Worm (Caenorhabditis elegans) whole organism, dauer: ENCODE data around the gene C01G6.9.

ENCODE experiments used
- unc-62 ChIP-seq: sonication (generic microtip); optimal IDR thresholded peaks from 2 replicates; lab custom pipeline; 2017; ENCODE audit warnings: missing biosample characterization, missing genetic modification reagents, missing genetic modification characterization

The C01G6.9 gene

DNA sequence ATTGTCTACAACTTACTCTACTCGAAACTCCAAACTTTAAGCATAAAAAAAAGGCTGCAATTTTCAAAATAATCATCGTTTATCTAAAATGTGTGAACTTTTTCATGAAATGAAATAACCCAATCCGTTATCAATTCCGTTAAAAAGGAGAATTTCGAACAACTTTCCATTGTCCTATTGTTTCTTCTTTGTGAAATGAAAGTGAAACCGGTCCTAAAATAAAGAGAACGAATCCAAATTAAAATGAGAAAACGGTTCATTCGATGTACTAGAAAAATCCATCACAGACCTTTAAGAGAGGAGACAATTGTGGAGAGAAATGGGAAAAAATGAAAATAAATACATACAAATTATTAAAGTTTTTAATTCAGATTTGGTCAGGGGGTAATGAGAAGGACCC, at the start of gene C01G6.9:
TSS of gene C01G6.9 (minus strand) at position 141 of the 400 bp plus-strand sequence.
- no peak for TF ChIP-seq unc-62 (GFP tag; lab: Kevin White, UChicago)

DNA sequence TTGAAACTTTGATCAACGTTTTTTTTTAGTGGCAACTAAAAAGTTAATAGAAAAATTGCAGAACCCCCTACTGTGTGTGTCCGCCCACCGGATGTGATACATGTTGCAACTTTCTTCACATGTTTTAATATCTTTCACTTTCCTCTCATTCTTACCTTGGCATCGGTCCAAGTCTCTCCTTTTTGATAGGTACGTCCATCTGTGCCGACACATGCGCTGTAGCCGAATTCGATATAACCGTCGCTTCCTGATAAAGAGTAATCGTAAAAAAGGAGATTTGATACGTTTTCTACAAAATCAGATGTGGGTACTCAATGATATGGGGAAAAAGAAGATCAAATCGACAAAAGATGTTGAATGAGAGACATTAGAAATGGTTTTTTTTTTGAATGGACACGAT, 49.5 kb upstream of the C01G6.9 start:
- TF ChIP-seq unc-62 (GFP tag; lab: Kevin White, UChicago), result no peak

DNA sequence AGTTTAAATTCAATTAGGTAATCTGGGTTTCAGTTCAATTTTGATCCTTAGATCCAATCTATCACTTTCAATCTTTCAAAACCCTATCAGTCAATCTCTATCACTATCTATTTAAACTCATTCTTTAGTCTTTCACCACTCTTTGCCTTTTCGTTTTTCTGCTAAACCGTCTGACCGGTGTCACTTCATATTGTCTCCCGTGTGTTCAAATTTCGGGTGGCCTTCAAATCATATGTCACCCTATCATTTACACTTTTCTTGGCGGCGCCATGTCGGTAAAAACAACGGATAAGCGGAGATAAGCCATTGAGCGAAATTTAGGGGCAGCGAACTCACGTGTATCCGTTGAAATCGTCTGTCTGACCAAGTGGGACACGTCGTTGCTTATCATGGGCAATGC, 48.3 kb upstream of the C01G6.9 start:
- TF ChIP-seq unc-62 (GFP tag; lab: Kevin White, UChicago), result no peak

DNA sequence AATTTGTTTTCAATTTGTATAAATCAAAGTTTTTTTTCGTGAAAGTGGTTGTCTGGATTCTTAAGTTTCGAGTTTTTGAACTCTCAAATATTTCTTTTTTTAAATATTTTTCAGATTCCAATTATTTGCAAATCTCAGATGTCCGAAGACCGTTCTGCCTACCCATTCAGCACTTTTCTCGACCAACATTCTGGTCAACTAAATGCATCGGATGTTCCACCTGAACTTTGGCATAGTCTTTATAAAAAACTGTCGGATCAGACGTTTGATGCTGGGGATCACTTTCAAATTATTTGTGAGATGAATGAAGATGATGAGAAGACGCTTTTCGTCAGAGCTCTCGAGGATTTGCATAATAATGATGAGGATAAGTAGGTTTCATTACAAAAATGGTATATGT, 43.2 kb upstream of the C01G6.9 start, which contains the start of gene ttll-12:
TSS of gene ttll-12 (plus strand) at position 139 of the 400 bp plus-strand sequence.
- no peak for TF ChIP-seq unc-62 (GFP tag; lab: Kevin White, UChicago)

DNA sequence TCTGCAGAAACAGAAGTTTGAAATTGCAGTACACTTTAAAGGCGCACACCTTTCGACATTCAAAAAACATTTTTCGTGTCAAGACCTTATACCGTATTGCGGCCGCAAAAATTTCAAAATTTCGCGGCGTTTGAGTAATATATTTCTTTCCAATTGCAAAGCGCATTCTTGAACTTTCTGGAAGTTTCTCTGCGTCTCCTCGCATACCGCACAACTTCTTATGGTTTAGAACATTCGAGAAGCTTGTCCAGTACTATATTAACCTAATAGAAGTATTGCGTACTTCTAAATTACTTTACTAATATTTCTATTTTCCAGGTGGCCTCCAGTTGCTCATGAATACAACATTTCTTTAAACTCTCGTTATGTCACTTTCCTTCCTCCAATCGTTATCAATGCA, 41.0 kb upstream of the C01G6.9 start:
- TF ChIP-seq unc-62 (GFP tag; lab: Kevin White, UChicago), result no peak

DNA sequence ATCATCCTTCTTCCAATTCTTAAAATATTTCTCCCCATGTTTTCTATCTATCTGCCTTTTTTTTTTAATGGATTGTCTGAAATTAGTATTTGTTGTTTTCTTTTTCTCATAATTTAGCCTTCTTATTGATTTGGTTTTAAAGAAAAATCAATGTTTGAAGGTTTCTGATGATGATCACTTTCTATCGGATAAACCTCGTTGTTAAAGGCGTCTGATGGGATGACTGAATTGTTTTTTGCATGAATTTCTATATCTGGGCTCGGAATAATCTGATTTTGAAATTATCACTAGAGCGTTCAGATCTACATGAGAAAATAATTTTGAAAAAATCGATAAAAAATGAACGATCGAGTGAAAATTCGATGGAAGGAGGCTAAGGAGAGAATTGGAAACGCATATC, 38.1 kb upstream of the C01G6.9 start, which contains the start of gene scp-1:
TSS of gene scp-1 (plus strand) at position 301 of the 400 bp plus-strand sequence.
- no peak for TF ChIP-seq unc-62 (GFP tag; lab: Kevin White, UChicago)

DNA sequence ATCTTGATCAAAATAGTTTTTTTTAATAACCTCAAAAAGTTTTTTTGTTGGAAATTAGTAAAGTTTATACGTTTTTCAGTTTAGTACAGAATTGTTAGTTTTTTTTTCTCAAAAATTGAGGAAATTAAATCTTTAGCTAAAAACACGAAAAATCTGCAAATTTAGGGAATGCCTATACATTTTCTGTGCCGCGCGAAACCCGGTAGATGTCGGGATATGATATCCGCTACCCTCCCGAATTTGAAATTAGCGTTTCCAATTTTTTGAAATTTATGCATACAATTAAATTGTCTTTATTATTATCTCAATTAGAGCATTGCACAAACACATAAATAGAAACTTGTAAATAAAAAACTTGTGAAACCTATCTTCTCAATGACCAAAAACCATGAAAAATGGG, 37.4 kb upstream of the C01G6.9 start:
- no peak for TF ChIP-seq unc-62 (GFP tag; lab: Kevin White, UChicago)

DNA sequence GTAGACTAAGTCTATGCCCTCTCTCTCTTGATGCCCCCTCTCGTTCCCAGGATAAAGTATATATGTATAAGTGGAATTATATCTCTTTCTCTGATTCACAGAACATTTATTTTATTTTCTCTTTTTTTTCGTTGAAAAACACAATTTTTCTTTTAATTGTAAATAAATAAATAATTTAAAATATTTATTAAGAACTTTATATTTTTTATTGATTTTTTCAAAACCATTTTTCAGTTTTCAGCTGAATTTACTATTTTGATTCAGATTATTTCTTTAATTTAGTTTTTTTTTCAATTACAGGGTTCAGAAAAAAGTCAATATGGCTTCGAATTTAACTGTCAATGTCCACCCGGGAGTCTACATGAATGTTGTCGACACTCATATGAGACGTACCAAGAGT, 35.7 kb upstream of the C01G6.9 start, which contains the start of gene eif-3.F:
TSS of gene eif-3.F (plus strand) at position 301 of the 400 bp plus-strand sequence.
- no peak for TF ChIP-seq unc-62 (GFP tag; lab: Kevin White, UChicago)

DNA sequence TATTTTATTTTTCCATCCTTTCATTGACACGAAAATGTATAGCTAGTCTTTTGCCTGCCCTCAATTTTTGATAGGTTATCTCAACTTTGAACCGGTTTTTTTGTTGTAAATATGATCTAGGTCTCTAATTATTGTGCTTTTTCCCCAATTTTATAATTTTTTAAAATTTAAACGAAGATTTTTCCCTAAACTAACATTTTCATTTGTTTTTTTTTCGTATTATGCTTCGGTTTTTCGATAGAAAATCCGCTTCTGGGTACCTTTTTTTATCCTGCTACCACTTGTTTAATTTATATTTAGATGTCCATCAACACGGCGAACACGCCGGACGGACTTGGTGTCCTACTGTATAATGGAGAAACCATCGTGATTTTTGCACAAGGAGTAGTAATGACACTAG, 33.9 kb upstream of the C01G6.9 start, which contains the start of gene wbp-2:
TSS of gene wbp-2 (plus strand) at position 301 of the 400 bp plus-strand sequence.
- TF ChIP-seq unc-62 (GFP tag; lab: Kevin White, UChicago), result no peak

DNA sequence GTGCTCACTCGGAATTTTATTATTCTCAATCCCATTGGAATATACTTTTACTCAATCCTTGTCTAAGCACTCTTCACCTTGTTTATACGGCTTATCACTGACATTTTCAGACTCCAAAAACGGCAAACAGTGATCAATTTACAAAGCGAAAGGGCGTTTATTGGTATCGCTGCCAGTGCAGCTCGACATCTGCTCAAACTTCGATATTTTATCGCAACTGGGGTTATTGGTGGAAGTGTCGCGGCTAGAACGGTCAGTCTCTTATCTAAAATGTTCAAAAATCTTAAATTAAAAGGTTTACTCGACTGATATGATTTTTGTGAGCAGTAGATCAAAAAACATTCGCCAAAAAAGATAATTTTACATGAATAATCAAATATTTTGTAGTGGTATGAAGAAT, 29.9 kb upstream of the C01G6.9 start:
- no peak for TF ChIP-seq unc-62 (GFP tag; lab: Kevin White, UChicago)

DNA sequence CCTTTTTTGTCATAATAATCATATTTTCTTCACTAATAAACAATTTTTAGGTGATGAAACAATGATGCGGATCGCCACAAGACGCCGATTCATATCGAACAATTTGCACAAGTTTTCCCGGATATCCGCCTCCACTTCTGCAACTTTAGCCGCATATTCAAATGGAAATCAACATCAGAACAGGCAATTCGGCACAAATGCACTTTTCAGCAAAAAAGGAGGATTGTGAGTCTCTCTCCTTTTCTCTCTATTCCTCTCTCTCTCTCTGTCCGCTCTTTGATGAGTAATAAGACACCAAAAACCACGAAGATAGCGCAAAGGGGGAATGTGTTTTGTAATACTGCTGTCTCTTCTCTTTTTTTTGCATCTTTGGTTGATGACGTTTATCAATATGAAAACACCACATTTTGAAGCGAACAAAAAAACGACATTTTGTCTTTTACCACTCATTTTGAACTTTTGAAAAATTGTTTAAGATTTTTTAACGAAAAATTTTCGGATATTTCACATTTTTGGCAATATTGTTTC, 29.3 kb upstream of the C01G6.9 start, which contains the start of gene eat-3:
TSS of gene eat-3 (plus strand) at position 51 of the 528 bp plus-strand sequence.
- TF ChIP-seq unc-62 (GFP tag; lab: Kevin White, UChicago), result no peak

DNA sequence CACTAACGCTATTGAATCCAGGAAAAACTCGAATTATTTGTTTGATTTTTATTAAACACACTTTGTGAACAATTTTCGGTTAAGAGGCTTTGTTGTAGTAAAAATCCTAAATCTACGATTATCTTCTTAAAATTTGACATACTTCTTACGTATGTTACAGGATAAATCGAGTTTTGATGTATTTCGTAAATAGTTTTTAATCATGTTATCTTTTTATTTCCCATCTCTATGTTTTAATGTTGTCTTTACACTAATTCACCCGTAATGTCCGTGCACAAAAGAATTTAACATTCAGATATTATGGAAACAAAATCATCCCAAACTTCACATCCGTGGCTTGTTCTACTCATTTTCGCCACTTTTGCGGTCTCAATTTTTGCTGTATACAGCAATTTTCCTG, 28.0 kb upstream of the C01G6.9 start, which contains the start of gene egli-1:
TSS of gene egli-1 (plus strand) at position 301 of the 400 bp plus-strand sequence.
- TF ChIP-seq unc-62 (GFP tag; lab: Kevin White, UChicago), result no peak

DNA sequence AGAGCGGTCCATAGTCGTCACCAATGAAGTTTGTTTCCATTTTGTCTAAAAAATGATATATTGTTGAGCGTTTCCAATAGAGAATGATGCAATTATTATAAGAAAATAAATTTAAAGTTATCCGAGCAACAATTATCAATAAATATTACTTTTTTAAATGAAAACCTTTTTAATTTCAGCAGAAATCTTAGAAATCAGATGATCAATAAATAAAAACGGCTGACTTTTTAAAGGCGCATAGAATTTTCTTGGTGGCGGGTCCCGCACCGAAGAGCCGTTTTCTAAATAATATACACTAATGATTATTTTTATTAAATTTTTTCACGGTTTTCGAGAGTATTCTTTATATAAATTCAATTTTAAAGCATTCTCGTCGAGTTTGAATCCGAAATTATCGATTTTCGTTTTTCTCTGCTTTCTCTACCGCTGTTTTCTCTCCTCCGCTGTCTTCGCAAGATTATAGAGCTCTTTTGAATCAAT, 27.3 kb upstream of the C01G6.9 start, which contains the start of gene rab-39:
TSS of gene rab-39 (minus strand) at position 51 of the 480 bp plus-strand sequence.
- no peak for TF ChIP-seq unc-62 (GFP tag; lab: Kevin White, UChicago)

DNA sequence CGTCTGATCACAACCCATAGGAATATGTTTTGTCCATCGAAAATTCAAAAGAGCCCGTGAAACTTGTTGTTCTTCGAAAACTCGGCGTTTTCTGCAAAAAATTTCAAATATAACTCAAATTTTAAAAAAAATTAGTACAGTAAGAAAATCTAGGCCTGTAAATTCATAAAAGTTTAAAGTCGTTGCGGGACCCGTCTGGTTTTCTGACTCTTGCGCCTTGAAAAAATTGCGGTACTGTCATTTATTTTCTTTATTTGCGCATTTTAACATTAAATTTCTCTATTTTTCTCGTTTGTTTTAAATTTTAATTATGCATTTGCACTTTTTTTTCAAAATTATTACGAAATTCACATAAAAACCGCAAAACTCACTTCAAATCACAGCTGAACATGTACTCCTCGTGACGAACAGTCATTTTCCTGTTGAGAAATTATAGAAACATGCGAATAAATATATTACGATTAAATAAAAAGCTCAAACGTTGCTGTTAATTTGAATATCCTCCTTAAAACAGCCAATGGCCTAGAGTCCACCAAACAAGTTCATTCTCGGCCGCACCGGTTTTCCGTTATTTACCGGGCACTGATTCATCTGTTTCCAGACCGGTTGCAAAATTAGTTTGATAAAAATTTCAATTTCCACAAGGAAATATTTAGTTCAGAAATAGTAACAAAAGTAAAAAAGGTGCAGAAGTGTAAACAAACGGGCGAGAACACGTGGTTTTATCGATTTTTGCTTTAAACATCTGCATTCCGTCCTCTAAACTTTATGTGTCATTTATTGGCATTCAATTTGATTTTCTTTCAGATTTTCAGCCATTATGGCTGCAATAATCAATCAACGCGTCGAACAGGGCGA, 23.7 kb upstream of the C01G6.9 start, which contains the start of the genes csa-1 and wdfy-2:
TSS of gene csa-1 (minus strand) at position 669 of the 858 bp plus-strand sequence.
TSS of gene wdfy-2 (plus strand) at position 808 of the 858 bp plus-strand sequence.
- no peak for TF ChIP-seq unc-62 (GFP tag; lab: Kevin White, UChicago)

DNA sequence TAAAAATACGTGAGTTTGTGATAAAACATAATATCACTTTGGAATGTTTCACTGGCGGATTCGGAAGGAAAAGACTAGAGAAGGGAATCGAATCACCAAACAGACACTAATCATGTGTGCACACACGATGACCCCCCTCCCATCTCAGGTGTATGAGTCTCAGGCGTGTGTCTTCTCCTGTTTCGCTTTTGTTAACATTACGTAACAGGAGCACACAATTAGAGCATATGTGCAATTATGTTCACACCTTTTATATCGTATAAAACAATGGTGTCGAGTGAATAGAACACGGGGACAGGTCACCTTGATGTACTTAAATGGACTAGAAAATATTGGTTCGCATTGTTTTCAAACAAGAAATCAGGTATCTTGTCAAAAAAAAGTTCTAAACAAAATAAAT, 21.2 kb upstream of the C01G6.9 start:
- no peak for TF ChIP-seq unc-62 (GFP tag; lab: Kevin White, UChicago)

DNA sequence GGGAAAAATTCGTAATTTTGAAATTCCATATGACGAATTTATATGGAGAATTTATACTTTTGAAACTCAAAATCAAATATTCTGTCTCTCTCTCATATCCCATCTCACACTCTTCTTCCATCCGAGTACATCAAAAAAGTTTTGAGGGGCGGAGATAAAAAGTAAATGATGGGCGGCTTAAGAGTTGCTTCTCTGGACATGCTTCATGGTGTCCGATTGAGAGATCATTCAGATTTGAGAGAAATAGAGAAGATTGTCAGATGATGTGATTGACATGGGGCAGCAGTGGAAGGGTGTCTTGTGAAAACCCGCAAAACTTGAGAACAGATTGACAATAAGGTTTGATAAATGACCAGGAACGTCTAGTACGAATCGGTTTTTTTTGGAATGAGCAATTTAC, 20.1 kb upstream of the C01G6.9 start:
- no peak for TF ChIP-seq unc-62 (GFP tag; lab: Kevin White, UChicago)
